Fruit fly (Drosophila melanogaster) whole organism, embryonic: ENCODE results near the gene CG17816.
A peak's percentile ranks its signal among the peaks of the same experiment; 100 is the strongest.

Source experiments
- Atf3 ChIP-seq: fragments of 200-800 bp; sonication (Bioruptor generic); optimal IDR thresholded peaks from 3 replicates; lab custom pipeline; 2016; ENCODE audit warnings: missing biosample characterization, missing genetic modification characterization
- Awh ChIP-seq: fragments of 200-800 bp; sonication (Bioruptor generic); IDR thresholded peaks from 2 replicates; pipeline ENCODE4, ENCODE4 v1.3.6; 2022; ENCODE audit warnings: missing biosample characterization, missing genetic modification characterization
- CG11695 ChIP-seq: fragments of 200-800 bp; sonication (Bioruptor generic); IDR thresholded peaks from 3 replicates; pipeline ENCODE4 v1.3.6; 2022; ENCODE audit warnings: missing biosample characterization, missing genetic modification characterization
- CG13123 ChIP-seq: fragments of 200-800 bp; sonication (Bioruptor generic); optimal IDR thresholded peaks from 2 replicates; lab custom pipeline; 2016; ENCODE audit warnings: missing biosample characterization, missing genetic modification characterization
- CG13894 ChIP-seq: fragments of 200-800 bp; sonication (Bioruptor generic); optimal IDR thresholded peaks from 3 replicates; lab custom pipeline; 2018; ENCODE audit warnings: missing biosample characterization, mild to moderate bottlenecking, missing genetic modification characterization, moderate library complexity
- CG14710 ChIP-seq: fragments of 200-800 bp; sonication (Bioruptor generic); optimal IDR thresholded peaks from 3 replicates; lab custom pipeline; 2019; ENCODE audit warnings: missing biosample characterization, mild to moderate bottlenecking, missing genetic modification characterization, moderate library complexity
- CG15514 ChIP-seq: fragments of 200-800 bp; sonication (Bioruptor generic); optimal IDR thresholded peaks from 3 replicates; lab custom pipeline; 2017; ENCODE audit warnings: missing biosample characterization, missing genetic modification characterization, mild to moderate bottlenecking, moderate library complexity, missing genetic modification reagents
- CG15696 ChIP-seq: fragments of 200-800 bp; sonication (Bioruptor generic); optimal IDR thresholded peaks from 2 replicates; lab custom pipeline; 2019; ENCODE audit warnings: missing biosample characterization, mild to moderate bottlenecking, missing genetic modification characterization, moderate library complexity
- CG16813 ChIP-seq: fragments of 200-800 bp; sonication (Bioruptor generic); IDR thresholded peaks from 3 replicates; pipeline ENCODE4 v1.3.6; 2022; ENCODE audit warnings: missing biosample characterization, missing genetic modification characterization; ENCODE audit not compliant: partially characterized antibody
- CG18599 ChIP-seq: fragments of 200-800 bp; sonication (Bioruptor generic); optimal IDR thresholded peaks from 3 replicates; lab custom pipeline; 2017; ENCODE audit warnings: missing biosample characterization, missing genetic modification characterization, mild to moderate bottlenecking, moderate library complexity, missing genetic modification reagents
- CG2120 ChIP-seq: fragments of 200-800 bp; sonication (Bioruptor generic); optimal IDR thresholded peaks from 3 replicates; lab custom pipeline; 2016; ENCODE audit warnings: missing biosample characterization, missing genetic modification characterization
- CG2678 ChIP-seq: fragments of 200-800 bp; sonication (Bioruptor generic); optimal IDR thresholded peaks from 3 replicates; lab custom pipeline; 2019; ENCODE audit warnings: missing biosample characterization, mild to moderate bottlenecking, missing genetic modification characterization, moderate library complexity
- CG31224 ChIP-seq: fragments of 200-800 bp; sonication (Bioruptor generic); IDR thresholded peaks from 2 replicates; pipeline ENCODE4 v1.3.6; 2022; ENCODE audit warnings: missing biosample characterization, missing genetic modification characterization
- CG33557 ChIP-seq: fragments of 200-800 bp; sonication (Bioruptor generic); optimal IDR thresholded peaks from 2 replicates; lab custom pipeline; 2019; ENCODE audit warnings: missing biosample characterization, mild to moderate bottlenecking, missing genetic modification characterization, moderate library complexity
- CG4404 ChIP-seq: fragments of 200-800 bp; sonication (Bioruptor generic); IDR thresholded peaks from 2 replicates; pipeline ENCODE4 v1.3.6; 2022; ENCODE audit warnings: missing biosample characterization, missing genetic modification characterization
- CG4617 ChIP-seq: fragments of 200-800 bp; sonication (Bioruptor generic); optimal IDR thresholded peaks from 3 replicates; lab custom pipeline; 2016; ENCODE audit warnings: missing biosample characterization, missing genetic modification characterization, borderline replicate concordance
- CG6272 ChIP-seq: fragments of 200-800 bp; sonication (Bioruptor generic); IDR thresholded peaks from 2 replicates; pipeline ENCODE4 v1.3.6; 2022; ENCODE audit warnings: missing biosample characterization, missing genetic modification characterization
- CG7745 ChIP-seq: fragments of 200-800 bp; sonication (Bioruptor generic); optimal IDR thresholded peaks from 2 replicates; lab custom pipeline; 2018; ENCODE audit warnings: missing biosample characterization, mild to moderate bottlenecking, missing genetic modification characterization, moderate library complexity
- CG7987 ChIP-seq: fragments of 200-800 bp; sonication (Bioruptor generic); optimal IDR thresholded peaks from 2 replicates; lab custom pipeline; 2018; ENCODE audit warnings: missing biosample characterization, mild to moderate bottlenecking, missing genetic modification characterization, moderate library complexity
- CG9215 ChIP-seq: fragments of 200-800 bp; sonication (Bioruptor generic); IDR thresholded peaks from 2 replicates; pipeline ENCODE4 v1.3.6; 2022; ENCODE audit warnings: missing biosample characterization, missing genetic modification characterization
- Dp ChIP-seq: fragments of 200-800 bp; sonication (Bioruptor generic); optimal IDR thresholded peaks from 2 replicates; lab custom pipeline; 2018; ENCODE audit warnings: missing biosample characterization, mild to moderate bottlenecking, missing genetic modification characterization, moderate library complexity
- MBD-R2 ChIP-seq: fragments of 200-800 bp; sonication (Bioruptor generic); IDR thresholded peaks from 2 replicates; pipeline ENCODE4 v1.3.6; 2022; ENCODE audit warnings: missing biosample characterization, missing genetic modification characterization
- Mrtf ChIP-seq: fragments of 200-800 bp; sonication (Bioruptor generic); IDR thresholded peaks from 3 replicates; pipeline ENCODE4 v1.3.6; 2022; ENCODE audit warnings: missing biosample characterization, missing genetic modification characterization
- PHDP ChIP-seq: fragments of 200-800 bp; sonication (Bioruptor generic); optimal IDR thresholded peaks from 3 replicates; lab custom pipeline; 2018; ENCODE audit warnings: missing biosample characterization, mild to moderate bottlenecking, missing genetic modification characterization, moderate library complexity
- Xbp1 ChIP-seq: fragments of 200-800 bp; sonication (Bioruptor generic); optimal IDR thresholded peaks from 3 replicates; lab custom pipeline; 2016; ENCODE audit warnings: missing biosample characterization, mild to moderate bottlenecking, missing genetic modification characterization
- bab2 ChIP-seq: fragments of 200-800 bp; sonication (Bioruptor generic); optimal IDR thresholded peaks from 2 replicates; lab custom pipeline; 2016; ENCODE audit warnings: missing biosample characterization, missing genetic modification characterization
- caup ChIP-seq: fragments of 200-800 bp; sonication (Bioruptor generic); optimal IDR thresholded peaks from 3 replicates; lab custom pipeline; 2017; ENCODE audit warnings: missing biosample characterization, mild to moderate bottlenecking, missing genetic modification characterization, moderate library complexity; ENCODE audit not compliant: severe bottlenecking
- danr ChIP-seq: fragments of 200-800 bp; sonication (Bioruptor generic); IDR thresholded peaks from 2 replicates; pipeline ENCODE4 v1.3.6; 2022; ENCODE audit warnings: missing biosample characterization, missing genetic modification characterization
- dati ChIP-seq: fragments of 200-800 bp; sonication (Bioruptor generic); IDR thresholded peaks from 2 replicates; pipeline ENCODE4 v1.3.6; 2022; ENCODE audit warnings: missing biosample characterization, missing genetic modification characterization
- fd3F ChIP-seq: fragments of 200-800 bp; sonication (Bioruptor generic); optimal IDR thresholded peaks from 2 replicates; lab custom pipeline; 2018; ENCODE audit warnings: missing biosample characterization, mild to moderate bottlenecking, missing genetic modification characterization, moderate library complexity
- gro ChIP-seq: fragments of 200-800 bp; sonication (Bioruptor generic); optimal IDR thresholded peaks from 2 replicates; lab custom pipeline; 2016; ENCODE audit warnings: missing biosample characterization, missing genetic modification characterization
- her ChIP-seq: fragments of 200-800 bp; sonication (Bioruptor generic); optimal IDR thresholded peaks from 2 replicates; lab custom pipeline; 2016; ENCODE audit warnings: missing biosample characterization, missing genetic modification characterization
- lbe ChIP-seq: fragments of 200-800 bp; sonication (Bioruptor generic); optimal IDR thresholded peaks from 2 replicates; lab custom pipeline; 2016; ENCODE audit warnings: missing biosample characterization, mild to moderate bottlenecking, missing genetic modification characterization
- lilli ChIP-seq: fragments of 200-800 bp; sonication (Bioruptor generic); optimal IDR thresholded peaks from 3 replicates; lab custom pipeline; 2016; ENCODE audit warnings: missing biosample characterization, missing genetic modification characterization
- lov ChIP-seq, 2 experiments: fragments of 200-800 bp in 1 of 2; fragments of >200 bp in 1 of 2; sonication (Bioruptor generic) in 1 of 2; IDR thresholded peaks in 1 of 2; optimal IDR thresholded peaks in 1 of 2; 2 replicates in 1 of 2; 3 replicates in 1 of 2; pipeline versions ENCODE4 v1.3.6 to Lab custom; 2017 to 2022; ENCODE audit warnings: missing biosample characterization in 1 of 2, missing genetic modification characterization in 1 of 2
- org-1 ChIP-seq: fragments of 200-800 bp; sonication (Bioruptor generic); optimal IDR thresholded peaks from 2 replicates; lab custom pipeline; 2017; ENCODE audit warnings: missing biosample characterization, missing genetic modification characterization
- pb ChIP-seq: fragments of 200-800 bp; sonication (Bioruptor generic); optimal IDR thresholded peaks from 3 replicates; lab custom pipeline; 2016; ENCODE audit warnings: missing biosample characterization, missing genetic modification characterization
- ro ChIP-seq: fragments of 200-800 bp; sonication (Bioruptor generic); IDR thresholded peaks from 2 replicates; pipeline ENCODE4 v1.3.6; 2022; ENCODE audit warnings: missing biosample characterization, missing genetic modification characterization
- slou ChIP-seq: fragments of 200-800 bp; sonication (Bioruptor generic); optimal IDR thresholded peaks from 3 replicates; lab custom pipeline; 2016; ENCODE audit warnings: missing biosample characterization, missing genetic modification characterization
- sna ChIP-seq: fragments of 200-800 bp; sonication (Bioruptor generic); IDR thresholded peaks from 2 replicates; pipeline ENCODE4 v1.3.6; 2022; ENCODE audit warnings: missing biosample characterization, missing genetic modification characterization; ENCODE audit not compliant: partially characterized antibody
- tap ChIP-seq: fragments of 200-800 bp; optimal IDR thresholded peaks from 3 replicates; lab custom pipeline; 2019; ENCODE audit warnings: missing biosample characterization, mild to moderate bottlenecking, missing genetic modification characterization, moderate library complexity
- toy ChIP-seq: fragments of 200-800 bp; sonication (Bioruptor generic); IDR thresholded peaks from 2 replicates; pipeline ENCODE4 v1.3.6; 2022; ENCODE audit warnings: missing biosample characterization, missing genetic modification characterization
- trem ChIP-seq: fragments of 200-800 bp; optimal IDR thresholded peaks from 3 replicates; lab custom pipeline; 2019; ENCODE audit warnings: missing biosample characterization, mild to moderate bottlenecking, missing genetic modification characterization, moderate library complexity
- tx ChIP-seq: fragments of 200-800 bp; sonication (Bioruptor generic); optimal IDR thresholded peaks from 2 replicates; lab custom pipeline; 2016; ENCODE audit warnings: missing biosample characterization, missing genetic modification characterization
- usp ChIP-seq: fragments of >200 bp; optimal IDR thresholded peaks from 2 replicates; lab custom pipeline; 2017; ENCODE audit warnings: missing biosample characterization, missing genetic modification characterization
- z ChIP-seq: fragments of 200-800 bp; sonication (Bioruptor generic); IDR thresholded peaks from 3 replicates; pipeline ENCODE4 v1.3.6; 2022; ENCODE audit warnings: missing biosample characterization, missing genetic modification characterization

Gene CG17816

dm6 chr3R:7811514-7811913, 75.0 kb downstream of the CG17816 start, which contains the start of gene CG31473:
CG31473 (plus strand) TSS chr3R:7811814.
- no peak for TF ChIP-seq usp (GFP tag; lab: Kevin White, UChicago)
- no peak for TF ChIP-seq CG18599 (GFP tag; lab: Kevin White, UChicago)
- no peak for TF ChIP-seq danr (GFP tag; lab: Robert Waterston, UW)
- no peak for TF ChIP-seq bab2 (GFP tag; lab: Kevin White, UChicago)
- TF ChIP-seq PHDP = no peak
- TF ChIP-seq CG4404 (GFP tag; lab: Robert Waterston, UW) = no peak
- no peak for TF ChIP-seq CG6272 (GFP tag; lab: Robert Waterston, UW)
- no peak for TF ChIP-seq CG7987

dm6 chr3R:7809662-7810621, 76.6 kb downstream of the CG17816 start, which contains the start of the genes CG2993 and sgll:
CG2993 (minus strand) TSS chr3R:7810014.
sgll (plus strand) TSS chr3R:7810532.
- TF ChIP-seq tx (peak; percentile 80), CG9215 (GFP tag; lab: Robert Waterston, UW) (peak; percentile 86), Awh (GFP tag; lab: Robert Waterston, UW) (peak; percentile 92), Atf3 (peak; percentile 91), CG13894 (peak; percentile 54), Xbp1 (GFP tag; lab: Kevin White, UChicago) (peak; percentile 98), lbe (GFP tag; lab: Kevin White, UChicago) (peak; percentile 42), CG4617 (GFP tag; lab: Kevin White, UChicago) (peak; percentile 86), CG7745 (no peak), CG11695 (GFP tag; lab: Robert Waterston, UW) (no peak), lov (optimal IDR thresholded peaks at IDR 0.05; lab: Kevin White, UChicago) (no peak), lov (GFP tag; IDR thresholded peaks at IDR 0.05; lab: Robert Waterston, UW) (peak; percentile 88), slou (GFP tag; lab: Kevin White, UChicago) (peak; percentile 83), tap (no peak), CG7987 (peak; percentile 88), MBD-R2 (GFP tag; lab: Robert Waterston, UW) (peak; percentile 62), CG16813 (GFP tag; lab: Robert Waterston, UW) (no peak), z (GFP tag; lab: Robert Waterston, UW) (peak; percentile 55; the same call in 2 of the 3 replicates), trem (tag; lab: Kevin White, UChicago) (peak; percentile 61), CG18599 (GFP tag; lab: Kevin White, UChicago) (peak; percentile 80), fd3F (GFP tag; lab: Kevin White, UChicago) (peak; percentile 85), ro (GFP tag; lab: Robert Waterston, UW) (peak; percentile 89), toy (GFP tag; lab: Robert Waterston, UW) (peak; percentile 39; the same call in 1 of the 2 replicates), CG13123 (GFP tag; lab: Kevin White, UChicago) (peak; percentile 83), CG33557 (peak; percentile 66), sna (GFP tag; lab: Robert Waterston, UW) (no peak), Mrtf (GFP tag; lab: Robert Waterston, UW) (peak; percentile 96), her (peak; percentile 91), lilli (GFP tag; lab: Kevin White, UChicago) (peak; percentile 93), CG31224 (GFP tag; lab: Robert Waterston, UW) (peak; percentile 76), gro (GFP tag; lab: Kevin White, UChicago) (peak; percentile 77), pb (peak; percentile 87), CG15696 (peak; percentile 97), Dp (GFP tag; lab: Kevin White, UChicago) (peak; percentile 25), caup (GFP tag; lab: Kevin White, UChicago) (peak; percentile 88), dati (GFP tag; lab: Robert Waterston, UW) (peak; percentile 75), CG15514 (GFP tag; lab: Kevin White, UChicago) (peak; percentile 76), CG2120 (GFP tag; lab: Kevin White, UChicago) (peak; percentile 95), CG2678 (peak; percentile 71), org-1 (GFP tag; lab: Kevin White, UChicago) (peak; percentile 83), CG14710 (tag; lab: Kevin White, UChicago) (no peak)
